Fruit fly (Drosophila melanogaster): ENCODE data around the gene mthl10.
A peak's percentile ranks its signal among the peaks of the same experiment; 100 is the strongest.

The mthl10 gene

dm6 chr3L:321495-321894 lies 21.2 kb downstream of the mthl10 start:
- TF ChIP-seq CG1621 (tag; optimal IDR thresholded peaks at IDR 0.05) (no peak), fd59A (GFP tag; optimal IDR thresholded peaks at IDR 0.05) (no peak)

dm6 chr3L:320798-321197 lies 21.9 kb downstream of the mthl10 start:
- no peak for TF ChIP-seq CG3919 (GFP tag; optimal IDR thresholded peaks at IDR 0.05)
- TF ChIP-seq CG8119 (GFP tag; IDR thresholded peaks at IDR 0.05), result no peak
- TF ChIP-seq Blimp-1 (GFP tag; optimal IDR thresholded peaks at IDR 0.05), result no peak
- TF ChIP-seq fkh (GFP tag; optimal IDR thresholded peaks at IDR 0.05), result no peak
- no peak for TF ChIP-seq ss (GFP tag; optimal IDR thresholded peaks at IDR 0.05)
- TF ChIP-seq CG6854 (GFP tag; optimal IDR thresholded peaks at IDR 0.05), result no peak
- no peak for TF ChIP-seq eg (GFP tag; IDR thresholded peaks at IDR 0.05)
- no peak for TF ChIP-seq CG6792 (GFP tag; optimal IDR thresholded peaks at IDR 0.05)
- TF ChIP-seq Eip78C (GFP tag), result no peak
- TF ChIP-seq CG1621 (tag; optimal IDR thresholded peaks at IDR 0.05), result no peak
- no peak for TF ChIP-seq OdsH (GFP tag; optimal IDR thresholded peaks at IDR 0.05)
- TF ChIP-seq CG10631 (GFP tag; optimal IDR thresholded peaks at IDR 0.05), result no peak
- no peak for TF ChIP-seq Sox102F (GFP tag; optimal IDR thresholded peaks at IDR 0.05)
- no peak for TF ChIP-seq Ets96B (tag; optimal IDR thresholded peaks at IDR 0.05)
- no peak for TF ChIP-seq fd85E (GFP tag; optimal IDR thresholded peaks at IDR 0.05)
- TF ChIP-seq Met (GFP tag; optimal IDR thresholded peaks at IDR 0.05), result no peak

dm6 chr3L:320010-320337 lies 22.7 kb downstream of the mthl10 start:
- TF ChIP-seq net (GFP tag; optimal IDR thresholded peaks at IDR 0.05) (no peak), CG15336 (GFP tag; IDR thresholded peaks at IDR 0.05) (0 out of 2 replicates have a peak, but pooled peaks have one; percentile 4), CG8632 (GFP tag; optimal IDR thresholded peaks at IDR 0.05) (no peak), Met (GFP tag; optimal IDR thresholded peaks at IDR 0.05) (no peak), Eip78C (GFP tag) (peak; percentile 23)

dm6 chr3L:319145-320009 lies 23.3 kb downstream of the mthl10 start, which contains the start of gene fwd:
Gene fwd (minus strand): TSS chr3L:319884.
- TF ChIP-seq Sox102F (GFP tag; optimal IDR thresholded peaks at IDR 0.05) (no peak), CG31627 (GFP tag; optimal IDR thresholded peaks at IDR 0.05) (no peak), CG3919 (GFP tag; optimal IDR thresholded peaks at IDR 0.05) (no peak), CG6854 (GFP tag; optimal IDR thresholded peaks at IDR 0.05) (peak; percentile 62), acj6 (GFP tag; optimal IDR thresholded peaks at IDR 0.05) (no peak), CG10669 (GFP tag; optimal IDR thresholded peaks at IDR 0.05) (no peak), CG11902 (GFP tag; optimal IDR thresholded peaks at IDR 0.05) (no peak), Blimp-1 (GFP tag; optimal IDR thresholded peaks at IDR 0.05) (no peak), Sox14 (GFP tag; optimal IDR thresholded peaks at IDR 0.05) (peak; percentile 61), svp (GFP tag) (peak; percentile 83), CG32006 (GFP tag; optimal IDR thresholded peaks at IDR 0.05) (no peak), salr (GFP tag; optimal IDR thresholded peaks at IDR 0.05) (no peak), CG9139 (GFP tag; optimal IDR thresholded peaks at IDR 0.05) (peak; percentile 36), Hr4 (GFP tag; optimal IDR thresholded peaks at IDR 0.05) (no peak), Gug (GFP tag; IDR thresholded peaks at IDR 0.05) (no peak), CG4318 (GFP tag; optimal IDR thresholded peaks at IDR 0.05) (no peak), CG1621 (tag; optimal IDR thresholded peaks at IDR 0.05) (peak; percentile 20), Ets96B (tag; optimal IDR thresholded peaks at IDR 0.05) (no peak), cyc (GFP tag; optimal IDR thresholded peaks at IDR 0.05) (no peak), CG8632 (GFP tag; optimal IDR thresholded peaks at IDR 0.05) (no peak), CG10631 (GFP tag; optimal IDR thresholded peaks at IDR 0.05) (no peak), net (GFP tag; optimal IDR thresholded peaks at IDR 0.05) (no peak), lz (GFP tag; optimal IDR thresholded peaks at IDR 0.05) (no peak), CG11762 (GFP tag; optimal IDR thresholded peaks at IDR 0.05; ENCODE audit: insufficient read depth) (no peak), fkh (GFP tag; optimal IDR thresholded peaks at IDR 0.05) (peak; percentile 80), esn (GFP tag; optimal IDR thresholded peaks at IDR 0.05) (no peak), Hr39 (GFP tag; optimal IDR thresholded peaks at IDR 0.05) (no peak), CG6163 (GFP tag; IDR thresholded peaks at IDR 0.05) (peak; percentile 30; the same call in 1 of the 3 replicates), CG7368 (GFP tag; optimal IDR thresholded peaks at IDR 0.05) (no peak), achi (GFP tag; optimal IDR thresholded peaks at IDR 0.05) (no peak), OdsH (GFP tag; optimal IDR thresholded peaks at IDR 0.05) (no peak), dsx (GFP tag; optimal IDR thresholded peaks at IDR 0.05; ENCODE audit: poor library complexity, severe bottlenecking) (peak; percentile 14), topi (GFP tag; optimal IDR thresholded peaks at IDR 0.05) (no peak), Lpt (GFP tag; optimal IDR thresholded peaks at IDR 0.05) (peak; percentile 19)
